Worm (Caenorhabditis elegans) whole organism, L2 larva: ENCODE results near the gene F46C3.7.

ENCODE experiments used
- C34F6.9 ChIP-seq: fragments of 150-350 bp; optimal IDR thresholded peaks from 2 replicates; lab custom pipeline; 2014; ENCODE audit warnings: missing biosample characterization, missing genetic modification characterization
- F13H6.1 ChIP-seq: sonication (generic microtip); optimal IDR thresholded peaks from 2 replicates; lab custom pipeline; 2016; ENCODE audit warnings: missing genetic modification characterization, missing compliant biosample characterization
- R02D3.7 ChIP-seq: fragments of 150-350 bp; optimal IDR thresholded peaks from 2 replicates; lab custom pipeline; 2014; ENCODE audit warnings: missing biosample characterization, missing genetic modification characterization
- Y55F3AM.14 ChIP-seq: fragments of 200-800 bp; sonication (Bioruptor generic); optimal IDR thresholded peaks from 2 replicates; lab custom pipeline; 2018; ENCODE audit warnings: mild to moderate bottlenecking, missing genetic modification characterization, missing compliant biosample characterization
- ZK546.5 ChIP-seq: sonication (generic microtip); optimal IDR thresholded peaks from 2 replicates; lab custom pipeline; 2017; ENCODE audit warnings: missing biosample characterization, missing genetic modification characterization
- alr-1 ChIP-seq: fragments of 150-350 bp; optimal IDR thresholded peaks from 2 replicates; lab custom pipeline; 2014; ENCODE audit warnings: missing biosample characterization, missing genetic modification characterization
- aly-2 ChIP-seq: fragments of 150-350 bp; optimal IDR thresholded peaks from 2 replicates; lab custom pipeline; 2014; ENCODE audit warnings: missing biosample characterization, missing genetic modification characterization
- ama-1 ChIP-seq: fragments of 150-350 bp; optimal IDR thresholded peaks from 2 replicates; lab custom pipeline; 2018; ENCODE audit warnings: inconsistent platforms
- blmp-1 ChIP-seq: sonication (generic microtip); optimal IDR thresholded peaks from 2 replicates; lab custom pipeline; 2017; ENCODE audit warnings: missing genetic modification characterization, mild to moderate bottlenecking, missing compliant biosample characterization, antibody characterized with exemption, moderate library complexity; ENCODE audit not compliant: insufficient read depth
- ceh-16 ChIP-seq: fragments of 150-350 bp; optimal IDR thresholded peaks from 2 replicates; lab custom pipeline; 2014; ENCODE audit warnings: missing biosample characterization, missing genetic modification characterization
- crh-2 ChIP-seq: sonication (generic microtip); optimal IDR thresholded peaks from 2 replicates; lab custom pipeline; 2017; ENCODE audit warnings: missing biosample characterization, missing genetic modification characterization
- dmd-4 ChIP-seq: sonication (generic microtip); optimal IDR thresholded peaks from 2 replicates; lab custom pipeline; 2017; ENCODE audit warnings: missing biosample characterization, missing genetic modification characterization
- egl-27 ChIP-seq: sonication (generic microtip); optimal IDR thresholded peaks from 3 replicates; lab custom pipeline; 2017; ENCODE audit warnings: missing biosample characterization, missing genetic modification reagents, missing genetic modification characterization
- elt-3 ChIP-seq: sonication (generic microtip); optimal IDR thresholded peaks from 2 replicates; lab custom pipeline; 2017; ENCODE audit warnings: missing biosample characterization, missing genetic modification characterization
- fos-1 ChIP-seq: fragments of 150-350 bp; optimal IDR thresholded peaks from 2 replicates; lab custom pipeline; 2014; ENCODE audit warnings: missing biosample characterization, missing genetic modification characterization
- gmeb-1 ChIP-seq: fragments of 150-350 bp; optimal IDR thresholded peaks from 2 replicates; lab custom pipeline; 2014; ENCODE audit warnings: missing biosample characterization, missing genetic modification characterization
- lin-13 ChIP-seq: fragments of 150-350 bp; optimal IDR thresholded peaks from 2 replicates; lab custom pipeline; 2014; ENCODE audit warnings: missing biosample characterization, missing genetic modification reagents, missing genetic modification characterization
- lin-39 ChIP-seq: fragments of 150-350 bp; optimal IDR thresholded peaks from 2 replicates; lab custom pipeline; 2014; ENCODE audit warnings: missing biosample characterization, missing genetic modification reagents, missing genetic modification characterization
- lsy-2 ChIP-seq, 2 experiments: fragments of 150-350 bp in 1 of 2; sonication (generic microtip) in 1 of 2; optimal IDR thresholded peaks; 2 replicates each; lab custom pipeline; 2014 to 2017; ENCODE audit warnings: missing biosample characterization in 2 of 2, missing genetic modification characterization in 2 of 2
- mbf-1 ChIP-seq: sonication (generic microtip); optimal IDR thresholded peaks from 2 replicates; lab custom pipeline; 2017; ENCODE audit warnings: missing biosample characterization, missing genetic modification characterization
- mdl-1 ChIP-seq, 2 experiments: fragments of 150-350 bp in 1 of 2; sonication (generic microtip) in 1 of 2; optimal IDR thresholded peaks; 2 replicates each; lab custom pipeline; 2017; ENCODE audit warnings: missing biosample characterization in 2 of 2, missing genetic modification characterization in 2 of 2
- nhr-12 ChIP-seq: fragments of 150-350 bp; optimal IDR thresholded peaks from 2 replicates; lab custom pipeline; 2014; ENCODE audit warnings: missing biosample characterization, missing genetic modification characterization
- nhr-129 ChIP-seq: fragments of 150-350 bp; optimal IDR thresholded peaks from 2 replicates; lab custom pipeline; 2014; ENCODE audit warnings: missing biosample characterization, missing genetic modification characterization
- nhr-21 ChIP-seq: fragments of 150-350 bp; optimal IDR thresholded peaks from 2 replicates; lab custom pipeline; 2014; ENCODE audit warnings: missing biosample characterization, missing genetic modification characterization
- nhr-23 ChIP-seq: fragments of 150-350 bp; optimal IDR thresholded peaks from 2 replicates; lab custom pipeline; 2014; ENCODE audit warnings: missing biosample characterization, missing genetic modification reagents, missing genetic modification characterization
- nhr-237 ChIP-seq: fragments of 150-350 bp; optimal IDR thresholded peaks from 2 replicates; lab custom pipeline; 2014; ENCODE audit warnings: missing biosample characterization, missing genetic modification characterization
- nhr-25 ChIP-seq: fragments of 150-350 bp; sonication (generic microtip); optimal IDR thresholded peaks from 3 replicates; lab custom pipeline; 2014; ENCODE audit warnings: missing biosample characterization, missing genetic modification characterization
- peb-1 ChIP-seq: fragments of 150-350 bp; optimal IDR thresholded peaks from 2 replicates; lab custom pipeline; 2014; ENCODE audit warnings: missing biosample characterization, missing genetic modification characterization
- sem-4 ChIP-seq: fragments of 150-350 bp; optimal IDR thresholded peaks from 2 replicates; lab custom pipeline; 2014; ENCODE audit warnings: missing biosample characterization, missing genetic modification reagents, missing genetic modification characterization
- sma-3 ChIP-seq: sonication (generic microtip); optimal IDR thresholded peaks from 2 replicates; lab custom pipeline; 2016; ENCODE audit warnings: missing genetic modification reagents, missing genetic modification characterization, missing compliant biosample characterization
- sma-9 ChIP-seq, 2 experiments: fragments of 150-350 bp in 1 of 2; sonication (generic microtip) in 1 of 2; optimal IDR thresholded peaks; 2 replicates each; lab custom pipeline; 2014 to 2016; ENCODE audit warnings: missing genetic modification characterization in 2 of 2, mild to moderate bottlenecking in 1 of 2, missing biosample characterization in 1 of 2, missing compliant biosample characterization in 1 of 2, missing genetic modification reagents in 1 of 2, moderate library complexity in 1 of 2
- snpc-4 ChIP-seq: fragments of 150-350 bp; optimal IDR thresholded peaks from 2 replicates; lab custom pipeline; 2014; ENCODE audit warnings: missing biosample characterization, missing genetic modification characterization
- unc-55 ChIP-seq: fragments of 150-350 bp; sonication (generic microtip); optimal IDR thresholded peaks from 3 replicates; lab custom pipeline; 2014; ENCODE audit warnings: missing biosample characterization, missing genetic modification reagents, missing genetic modification characterization
- unc-62 ChIP-seq: fragments of 150-350 bp; optimal IDR thresholded peaks from 2 replicates; lab custom pipeline; 2014; ENCODE audit warnings: missing biosample characterization, missing genetic modification reagents, missing genetic modification characterization
- ztf-11 ChIP-seq: sonication (generic microtip); optimal IDR thresholded peaks from 2 replicates; lab custom pipeline; 2017; ENCODE audit warnings: missing biosample characterization, missing genetic modification characterization

The F46C3.7 gene

ce11 chrX:11409457-11409856, 30.4 kb upstream of the F46C3.7 start:
- TF ChIP-seq unc-55 (GFP tag; lab: Kevin White, UChicago): no peak
- peak; percentile 70 for TF ChIP-seq sma-3
- peak; percentile 63 for TF ChIP-seq C34F6.9 (tag; lab: Kevin White, UChicago)
- peak; percentile 66 for TF ChIP-seq fos-1
- no peak for TF ChIP-seq egl-27 (tag; lab: Kevin White, UChicago)
- TF ChIP-seq crh-2: peak; percentile 41
- TF ChIP-seq elt-3 (tag; lab: Kevin White, UChicago): no peak
- TF ChIP-seq F13H6.1 (tag; lab: Kevin White, UChicago): peak; percentile 66
- TF ChIP-seq lsy-2 (tag; optimal IDR thresholded peaks at IDR 0.05; lab: Kevin White, UChicago): peak in 1 of 2 experiments; percentile 39
- no peak for TF ChIP-seq ZK546.5
- TF ChIP-seq sma-9 (GFP tag; optimal IDR thresholded peaks at IDR 0.05; lab: Kevin White, UChicago): peak; percentile 61
- no peak for TF ChIP-seq sma-9 (tag; optimal IDR thresholded peaks at IDR 0.05; lab: Kevin White, UChicago)
- no peak for TF ChIP-seq peb-1 (tag; lab: Kevin White, UChicago)
- peak; percentile 42 for TF ChIP-seq nhr-129 (tag; lab: Kevin White, UChicago)
- TF ChIP-seq alr-1 (tag; lab: Kevin White, UChicago): no peak

ce11 chrX:11411675-11412074, 28.2 kb upstream of the F46C3.7 start:
- no peak for TF ChIP-seq unc-55 (GFP tag; lab: Kevin White, UChicago)
- TF ChIP-seq lin-13 (GFP tag; lab: Kevin White, UChicago): no peak
- no peak for TF ChIP-seq nhr-12
- no peak for TF ChIP-seq snpc-4 (tag; lab: Kevin White, UChicago)
- no peak for TF ChIP-seq ceh-16
- TF ChIP-seq blmp-1 (tag; lab: Kevin White, UChicago): no peak
- TF ChIP-seq ZK546.5: no peak
- TF ChIP-seq crh-2: no peak
- no peak for TF ChIP-seq peb-1 (tag; lab: Kevin White, UChicago)
- TF ChIP-seq R02D3.7 (tag; lab: Kevin White, UChicago): no peak
- no peak for TF ChIP-seq sma-9 (GFP tag; optimal IDR thresholded peaks at IDR 0.05; lab: Kevin White, UChicago)
- no peak for TF ChIP-seq sma-9 (tag; optimal IDR thresholded peaks at IDR 0.05; lab: Kevin White, UChicago)
- no peak for TF ChIP-seq aly-2 (tag; lab: Kevin White, UChicago)
- TF ChIP-seq egl-27 (tag; lab: Kevin White, UChicago): no peak
- no peak for TF ChIP-seq dmd-4 (tag; lab: Kevin White, UChicago)
- no peak for TF ChIP-seq nhr-25 (tag; lab: Kevin White, UChicago)
- no peak for TF ChIP-seq elt-3 (tag; lab: Kevin White, UChicago)
- TF ChIP-seq nhr-23 (tag; lab: Kevin White, UChicago): no peak

- TF ChIP-seq blmp-1 (tag; lab: Kevin White, UChicago): peak; percentile 74
- TF ChIP-seq R02D3.7 (tag; lab: Kevin White, UChicago): no peak
- TF ChIP-seq peb-1 (tag; lab: Kevin White, UChicago): no peak
- TF ChIP-seq ztf-11: no peak
- no peak for TF ChIP-seq Y55F3AM.14 (GFP tag; lab: Kevin White, UChicago)
- TF ChIP-seq sma-9 (GFP tag; optimal IDR thresholded peaks at IDR 0.05; lab: Kevin White, UChicago): peak; percentile 61
- TF ChIP-seq sma-9 (tag; optimal IDR thresholded peaks at IDR 0.05; lab: Kevin White, UChicago): no peak
- TF ChIP-seq F13H6.1 (tag; lab: Kevin White, UChicago): peak; percentile 75
- no peak for TF ChIP-seq nhr-237 (tag; lab: Kevin White, UChicago)
- TF ChIP-seq nhr-21 (tag; lab: Kevin White, UChicago): peak; percentile 12
- TF ChIP-seq C34F6.9 (tag; lab: Kevin White, UChicago): peak; percentile 71
- peak; percentile 96 for TF ChIP-seq nhr-129 (tag; lab: Kevin White, UChicago)
- peak; percentile 14 to 54 for TF ChIP-seq lsy-2 (tag; optimal IDR thresholded peaks at IDR 0.05; lab: Kevin White, UChicago)
- TF ChIP-seq mdl-1 (tag; optimal IDR thresholded peaks at IDR 0.05; lab: Kevin White, UChicago): peak in 1 of 2 experiments; percentile 72
- no peak for TF ChIP-seq ceh-16
- no peak for TF ChIP-seq egl-27 (tag; lab: Kevin White, UChicago)
- peak; percentile 14 for TF ChIP-seq lin-13 (GFP tag; lab: Kevin White, UChicago)
- TF ChIP-seq elt-3 (tag; lab: Kevin White, UChicago): no peak
- no peak for TF ChIP-seq mbf-1 (tag; lab: Kevin White, UChicago)
- TF ChIP-seq sma-3: peak; percentile 55
- TF ChIP-seq snpc-4 (tag; lab: Kevin White, UChicago): no peak
- peak; percentile 33 for TF ChIP-seq sem-4
- TF ChIP-seq ama-1 (lab: Kevin White, UChicago): no peak
- TF ChIP-seq unc-55 (GFP tag; lab: Kevin White, UChicago): peak; percentile 17
- no peak for TF ChIP-seq lin-39 (tag; lab: Kevin White, UChicago)
- no peak for TF ChIP-seq unc-62
- TF ChIP-seq gmeb-1 (tag; lab: Kevin White, UChicago): peak; percentile 6
- TF ChIP-seq nhr-25 (tag; lab: Kevin White, UChicago): peak; percentile 65
- TF ChIP-seq crh-2: peak; percentile 64
Observed at ce11 chrX:11414837-11415550, 24.8 kb upstream of the F46C3.7 start, which contains the start of gene pek-1. Gene pek-1 (minus strand): TSS chrX:11414887.
